Worm (Caenorhabditis elegans) whole organism, L4 larva: ENCODE data around the gene tba-8.
A peak's percentile ranks its signal among the peaks of the same experiment; 100 is the strongest.
"Not testable (repeated sequence)": the region's sequence is repeated elsewhere in the genome, so short reads cannot be mapped to it uniquely, and the experiment has no call there.

Source experiments
- F10B5.3 ChIP-seq: sonication (generic microtip); optimal IDR thresholded peaks from 2 replicates; lab custom pipeline; 2016; ENCODE audit warnings: mild to moderate bottlenecking, missing genetic modification characterization, missing compliant biosample characterization
- F26F4.8 ChIP-seq: fragments of 200-800 bp; sonication (Bioruptor generic); conservative IDR thresholded peaks from 2 replicates; pipeline ENCODE4 v1.3.6; 2022; ENCODE audit warnings: missing genetic modification characterization, missing compliant biosample characterization
- F37D6.2 ChIP-seq: sonication (generic microtip); optimal IDR thresholded peaks from 2 replicates; lab custom pipeline; 2016; ENCODE audit warnings: mild to moderate bottlenecking, missing genetic modification characterization, missing compliant biosample characterization
- F49E8.2 ChIP-seq: sonication (generic microtip); optimal IDR thresholded peaks from 2 replicates; lab custom pipeline; 2016; ENCODE audit warnings: missing compliant biosample characterization, mild to moderate bottlenecking, missing genetic modification characterization, borderline replicate concordance
- T26A8.4 ChIP-seq: fragments of 200-800 bp; sonication (Bioruptor generic); IDR thresholded peaks from 2 replicates; pipeline ENCODE4 v1.3.6; 2022; ENCODE audit warnings: missing genetic modification characterization, missing compliant biosample characterization
- Y105C5A.15 ChIP-seq: fragments of 200-800 bp; sonication (Bioruptor generic); IDR thresholded peaks from 2 replicates; pipeline ENCODE4 v1.3.6; 2022; ENCODE audit warnings: missing genetic modification characterization, missing compliant biosample characterization
- Y5F2A.4 ChIP-seq: fragments of 200-800 bp; sonication (Bioruptor generic); optimal IDR thresholded peaks from 2 replicates; lab custom pipeline; 2018; ENCODE audit warnings: mild to moderate bottlenecking, missing genetic modification characterization, missing compliant biosample characterization
- ama-1 ChIP-seq: fragments of 150-350 bp; optimal IDR thresholded peaks from 2 replicates; lab custom pipeline; 2014; ENCODE audit warnings: inconsistent platforms, mixed read lengths
- ceh-44 ChIP-seq: fragments of 200-800 bp; sonication (Bioruptor generic); IDR thresholded peaks from 2 replicates; pipeline ENCODE4 v1.3.6; 2022; ENCODE audit warnings: missing genetic modification reagents, missing genetic modification characterization, missing compliant biosample characterization
- ceh-82 ChIP-seq: sonication (generic microtip); optimal IDR thresholded peaks from 2 replicates; lab custom pipeline; 2017; ENCODE audit warnings: missing biosample characterization, missing genetic modification characterization
- daf-12 ChIP-seq: fragments of 150-350 bp; optimal IDR thresholded peaks from 2 replicates; lab custom pipeline; 2014; ENCODE audit warnings: missing biosample characterization, missing genetic modification reagents, missing genetic modification characterization
- daf-16 ChIP-seq, 3 experiments: sonication (generic microtip); optimal IDR thresholded peaks; 2 replicates each; lab custom pipeline; 2016 to 2017; ENCODE audit warnings: missing genetic modification characterization in 3 of 3, missing genetic modification reagents in 3 of 3, mild to moderate bottlenecking in 2 of 3, missing compliant biosample characterization in 2 of 3, missing biosample characterization in 1 of 3, moderate library complexity in 1 of 3
- daf-19 ChIP-seq: fragments of 200-800 bp; sonication (Bioruptor generic); conservative IDR thresholded peaks from 2 replicates; pipeline ENCODE4 v1.3.6; 2022; ENCODE audit warnings: missing genetic modification characterization, missing compliant biosample characterization
- dmd-9 ChIP-seq: fragments of 200-800 bp; sonication (Bioruptor generic); IDR thresholded peaks from 2 replicates; pipeline ENCODE4 v1.3.6; 2022; ENCODE audit warnings: missing genetic modification reagents, missing genetic modification characterization, missing compliant biosample characterization
- dpl-1 ChIP-seq: fragments of 150-350 bp; optimal IDR thresholded peaks from 2 replicates; lab custom pipeline; 2014; ENCODE audit warnings: missing biosample characterization, missing genetic modification reagents, missing genetic modification characterization
- duxl-1 ChIP-seq: sonication (generic microtip); optimal IDR thresholded peaks from 2 replicates; lab custom pipeline; 2016; ENCODE audit warnings: mild to moderate bottlenecking, missing genetic modification characterization, moderate library complexity, missing compliant biosample characterization; ENCODE audit not compliant: poor library complexity
- fos-1 ChIP-seq: fragments of 150-350 bp; optimal IDR thresholded peaks from 2 replicates; lab custom pipeline; 2014; ENCODE audit warnings: missing biosample characterization, missing genetic modification characterization
- gei-8 ChIP-seq: fragments of 200-800 bp; sonication (Bioruptor generic); optimal IDR thresholded peaks from 2 replicates; lab custom pipeline; 2018; ENCODE audit warnings: mild to moderate bottlenecking, missing genetic modification characterization, missing compliant biosample characterization
- hlh-11 ChIP-seq: fragments of 200-800 bp; sonication (Bioruptor generic); optimal IDR thresholded peaks from 2 replicates; lab custom pipeline; 2018; ENCODE audit warnings: mild to moderate bottlenecking, missing genetic modification characterization, missing compliant biosample characterization
- lin-13 ChIP-seq: fragments of 150-350 bp; optimal IDR thresholded peaks from 2 replicates; lab custom pipeline; 2014; ENCODE audit warnings: missing biosample characterization, missing genetic modification reagents, missing genetic modification characterization
- lin-29 ChIP-seq: fragments of 200-800 bp; sonication (Bioruptor generic); IDR thresholded peaks from 2 replicates; pipeline ENCODE4 v1.3.6; 2022; ENCODE audit warnings: missing genetic modification reagents, missing genetic modification characterization, missing compliant biosample characterization
- lir-3 ChIP-seq: sonication (generic microtip); optimal IDR thresholded peaks from 2 replicates; lab custom pipeline; 2016; ENCODE audit warnings: mild to moderate bottlenecking, missing genetic modification characterization, missing compliant biosample characterization
- mdt-29 ChIP-seq: fragments of 200-800 bp; sonication (Bioruptor generic); IDR thresholded peaks from 2 replicates; pipeline ENCODE4 v1.3.6; 2022; ENCODE audit warnings: missing genetic modification reagents, missing genetic modification characterization, missing compliant biosample characterization
- mes-2 ChIP-seq: sonication (generic microtip); optimal IDR thresholded peaks from 2 replicates; lab custom pipeline; 2016; ENCODE audit warnings: missing genotype, mild to moderate bottlenecking, missing genetic modification characterization, missing compliant biosample characterization; ENCODE audit not compliant: poor library complexity, severe bottlenecking
- nhr-10 ChIP-seq: fragments of 150-350 bp; optimal IDR thresholded peaks from 2 replicates; lab custom pipeline; 2014; ENCODE audit warnings: missing biosample characterization, missing genetic modification characterization
- nhr-11 ChIP-seq: fragments of 150-350 bp; optimal IDR thresholded peaks from 2 replicates; lab custom pipeline; 2014; ENCODE audit warnings: missing biosample characterization, missing genetic modification characterization
- nhr-111 ChIP-seq: fragments of 200-800 bp; sonication (Bioruptor generic); optimal IDR thresholded peaks from 2 replicates; lab custom pipeline; 2018; ENCODE audit warnings: mild to moderate bottlenecking, missing genetic modification characterization, missing compliant biosample characterization
- nhr-41 ChIP-seq: fragments of 200-800 bp; sonication (Bioruptor generic); IDR thresholded peaks from 2 replicates; pipeline ENCODE4 v1.3.6; 2022; ENCODE audit warnings: missing genetic modification reagents, missing genetic modification characterization, missing compliant biosample characterization
- nhr-77 ChIP-seq: fragments of 150-350 bp; optimal IDR thresholded peaks from 2 replicates; lab custom pipeline; 2014; ENCODE audit warnings: missing biosample characterization, missing genetic modification characterization
- php-3 ChIP-seq: fragments of 200-800 bp; sonication (Bioruptor generic); IDR thresholded peaks from 2 replicates; pipeline ENCODE4 v1.3.6; 2022; ENCODE audit warnings: missing genetic modification reagents, missing genetic modification characterization, missing compliant biosample characterization
- rbr-2 ChIP-seq: sonication (generic microtip); optimal IDR thresholded peaks from 2 replicates; lab custom pipeline; 2016; ENCODE audit warnings: missing genotype, missing genetic modification characterization, missing compliant biosample characterization
- saeg-2 ChIP-seq: fragments of 200-800 bp; sonication (Bioruptor generic); IDR thresholded peaks from 2 replicates; pipeline ENCODE4 v1.3.6; 2022; ENCODE audit warnings: missing genetic modification reagents, missing genetic modification characterization, missing compliant biosample characterization
- set-16 ChIP-seq: fragments of 200-800 bp; sonication (Bioruptor generic); IDR thresholded peaks from 2 replicates; pipeline ENCODE4 v1.3.6; 2022; ENCODE audit warnings: missing genetic modification reagents, missing genetic modification characterization, missing compliant biosample characterization
- snpc-1.2 ChIP-seq: fragments of 200-800 bp; sonication (Bioruptor generic); IDR thresholded peaks from 2 replicates; pipeline ENCODE4 v1.3.6; 2022; ENCODE audit warnings: missing genetic modification reagents, missing genetic modification characterization, missing compliant biosample characterization
- snpc-4 ChIP-seq: fragments of 150-350 bp; optimal IDR thresholded peaks from 2 replicates; lab custom pipeline; 2014; ENCODE audit warnings: missing biosample characterization, missing genetic modification characterization
- tra-1 ChIP-seq: fragments of 200-800 bp; sonication (Bioruptor generic); IDR thresholded peaks from 2 replicates; pipeline ENCODE4 v1.3.6; 2022; ENCODE audit warnings: missing genetic modification reagents, missing genetic modification characterization, missing compliant biosample characterization
- unc-39 ChIP-seq: sonication (generic microtip); optimal IDR thresholded peaks from 2 replicates; lab custom pipeline; 2017; ENCODE audit warnings: missing biosample characterization, missing genetic modification characterization
- unc-62 ChIP-seq, 3 experiments: fragments of 150-350 bp in 1 of 3; sonication (generic microtip); optimal IDR thresholded peaks in 2 of 3; peaks in 1 of 3; 1 replicate in 1 of 3; 2 replicates in 2 of 3; lab custom pipeline; 2014 to 2017; ENCODE audit warnings: missing biosample characterization in 3 of 3, missing genetic modification characterization in 3 of 3, missing genetic modification reagents in 3 of 3, missing genotype in 1 of 3
- zip-11 ChIP-seq: fragments of 200-800 bp; sonication (Bioruptor generic); IDR thresholded peaks from 2 replicates; pipeline ENCODE4 v1.3.6; 2022; ENCODE audit warnings: missing genetic modification characterization, missing compliant biosample characterization
- zip-2 ChIP-seq: fragments of 150-350 bp; optimal IDR thresholded peaks from 2 replicates; lab custom pipeline; 2014; ENCODE audit warnings: missing biosample characterization, missing genetic modification characterization
- ztf-7 ChIP-seq: fragments of 150-350 bp; optimal IDR thresholded peaks from 2 replicates; lab custom pipeline; 2014; ENCODE audit warnings: missing biosample characterization, missing genetic modification characterization

The tba-8 gene

ce11 chrX:9465722-9466132 is 7.6 kb upstream of the tba-8 start (continued):
- TF ChIP-seq zip-11 (0 out of 2 replicates have a peak, but pooled peaks have one; percentile 44), nhr-41 (GFP tag; lab: Robert Waterston, UW) (peak; percentile 75), lin-29 (GFP tag; lab: Robert Waterston, UW) (peak; percentile 96), Y105C5A.15 (GFP tag; lab: Robert Waterston, UW) (peak; percentile 72), php-3 (GFP tag; lab: Robert Waterston, UW) (peak; percentile 98), duxl-1 (tag; lab: Kevin White, UChicago) (peak; percentile 99), snpc-1.2 (peak; percentile 76), ztf-7 (tag; lab: Kevin White, UChicago) (peak; percentile 97), fos-1 (tag; lab: Kevin White, UChicago) (peak; percentile 92), dpl-1 (GFP tag; lab: Kevin White, UChicago) (peak; percentile 75), rbr-2 (tag; lab: Kevin White, UChicago) (peak; percentile 99), nhr-77 (tag; lab: Kevin White, UChicago) (peak; percentile 100), nhr-11 (tag; lab: Kevin White, UChicago) (peak; percentile 99), lir-3 (tag; lab: Kevin White, UChicago) (peak; percentile 95), set-16 (no peak), dmd-9 (GFP tag; lab: Robert Waterston, UW) (peak; percentile 92), nhr-10 (tag; lab: Kevin White, UChicago) (peak; percentile 100), ceh-82 (tag; lab: Kevin White, UChicago) (peak; percentile 82), daf-12 (tag; lab: Kevin White, UChicago) (no peak), F37D6.2 (tag; lab: Kevin White, UChicago) (peak; percentile 99), gei-8 (GFP tag; lab: Kevin White, UChicago) (peak; percentile 78)

ce11 chrX:9463045-9463444 is 4.9 kb upstream of the tba-8 start, which contains the start of gene ZK899.6:
ZK899.6 (plus strand) TSS chrX:9463345.
- not testable (repeated sequence) for TF ChIP-seq unc-39 (tag; lab: Kevin White, UChicago); mdt-29; daf-19

ce11 chrX:9460834-9461233 is 2.7 kb upstream of the tba-8 start, which contains the start of gene ZK899.5:
ZK899.5 (minus strand) TSS chrX:9460934.
- TF ChIP-seq nhr-111; saeg-2 (GFP tag; lab: Robert Waterston, UW); unc-39 (tag; lab: Kevin White, UChicago): not testable (repeated sequence)

ce11 chrX:9456579-9456978 is 1.6 kb downstream of the tba-8 start:
- TF ChIP-seq saeg-2 (GFP tag; lab: Robert Waterston, UW) (no peak), T26A8.4 (GFP tag; lab: Robert Waterston, UW) (no peak), unc-62 (GFP tag; optimal IDR thresholded peaks at IDR 0.05 in 1 of 2; lab: Kevin White, UChicago) (no peak), unc-62 (tag; optimal IDR thresholded peaks at IDR 0.05; lab: Kevin White, UChicago) (no peak), F10B5.3 (tag; lab: Kevin White, UChicago) (no peak), mes-2 (no peak), lin-13 (no peak), daf-16 (GFP tag; optimal IDR thresholded peaks at IDR 0.05; lab: Kevin White, UChicago) (no peak), daf-16 (tag; optimal IDR thresholded peaks at IDR 0.05; lab: Kevin White, UChicago) (no peak), Y5F2A.4 (no peak), ceh-44 (no peak), dpl-1 (GFP tag; lab: Kevin White, UChicago) (no peak), F26F4.8 (GFP tag; lab: Robert Waterston, UW) (no peak), tra-1 (GFP tag; lab: Robert Waterston, UW) (no peak), F49E8.2 (no peak), php-3 (GFP tag; lab: Robert Waterston, UW) (no peak), Y105C5A.15 (GFP tag; lab: Robert Waterston, UW) (no peak), snpc-4 (tag; lab: Kevin White, UChicago) (no peak), hlh-11 (no peak), mdt-29 (no peak), ama-1 (no peak), zip-2 (tag; lab: Kevin White, UChicago) (no peak)
